Worm (Caenorhabditis elegans): ENCODE data around the gene wsp-1.

The wsp-1 gene

ce11 chrIV:8243170-8243569, 44.4 kb upstream of the wsp-1 start:
- TF ChIP-seq let-607 (tag; optimal IDR thresholded peaks at IDR 0.05) (no peak), Y79H2A.3 (GFP tag; conservative IDR thresholded peaks at IDR 0.05) (no peak), egl-18 (GFP tag; IDR thresholded peaks at IDR 0.05) (no peak), ccch-3 (GFP tag; optimal IDR thresholded peaks at IDR 0.05) (no peak), ZK185.1 (tag; optimal IDR thresholded peaks at IDR 0.05; ENCODE audit: poor library complexity, severe bottlenecking) (no peak), Y56A3A.18 (GFP tag; IDR thresholded peaks at IDR 0.05) (no peak), ceh-100 (GFP tag; IDR thresholded peaks at IDR 0.05) (no peak), F52B5.7 (tag; optimal IDR thresholded peaks at IDR 0.05) (no peak), rcor-1 (GFP tag; IDR thresholded peaks at IDR 0.05) (no peak), attf-6 (GFP tag; IDR thresholded peaks at IDR 0.05) (no peak), him-1 (tag; optimal IDR thresholded peaks at IDR 0.05) (no peak)

DNA sequence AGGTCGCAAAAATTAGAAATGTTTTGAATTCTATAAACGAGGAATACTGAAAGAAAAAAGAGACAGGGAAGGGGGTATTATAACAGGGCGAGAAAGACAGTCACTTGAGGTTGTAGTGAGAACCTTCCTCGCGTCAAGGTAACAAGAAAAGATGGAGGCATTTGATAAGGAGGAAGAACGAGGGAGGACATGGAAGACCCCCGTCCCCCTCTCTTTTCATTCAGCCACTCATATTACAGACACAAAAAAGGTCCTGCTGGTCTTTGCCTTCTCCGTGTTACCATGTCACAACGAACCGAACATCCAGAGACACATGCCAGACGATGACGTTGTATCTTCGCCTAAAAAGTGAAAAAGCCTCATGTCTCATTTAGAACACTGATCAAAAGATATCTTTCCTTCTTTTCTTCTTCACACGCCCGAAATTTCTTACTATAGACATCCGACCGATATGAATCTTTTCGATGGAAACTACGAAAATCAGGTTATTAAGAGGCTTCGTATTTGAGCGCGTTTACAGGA, 42.6 kb upstream of the wsp-1 start:
- TF ChIP-seq rcor-1 (GFP tag; IDR thresholded peaks at IDR 0.05): no peak
- TF ChIP-seq sea-2 (GFP tag; IDR thresholded peaks at IDR 0.05): no peak
- peak; percentile 25 for TF ChIP-seq nhr-80 (tag; optimal IDR thresholded peaks at IDR 0.05)

DNA sequence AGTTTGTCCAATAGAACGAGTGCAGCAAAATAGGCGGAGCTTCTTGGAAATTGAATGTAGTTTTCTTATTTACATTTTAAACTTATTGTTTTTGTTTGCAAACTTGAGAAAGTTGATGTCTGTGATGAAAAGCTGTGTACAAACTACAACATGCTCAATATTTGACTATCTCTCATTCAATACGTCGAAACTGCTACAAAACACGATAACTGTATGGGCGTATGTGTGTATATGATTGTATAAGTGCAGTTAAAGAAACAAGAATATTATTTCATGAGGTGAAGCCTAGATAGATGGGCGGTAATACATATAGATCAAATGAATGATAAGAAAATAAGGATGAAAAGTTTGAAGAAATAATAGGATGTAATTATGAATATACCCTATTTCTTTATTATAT, 40.8 kb upstream of the wsp-1 start:
- no peak for TF ChIP-seq lin-54 (GFP tag; optimal IDR thresholded peaks at IDR 0.05)
- no peak for TF ChIP-seq egl-18 (GFP tag; IDR thresholded peaks at IDR 0.05)
- no peak for TF ChIP-seq snpc-3.4 (tag; optimal IDR thresholded peaks at IDR 0.05)
- no peak for TF ChIP-seq T26A5.8 (tag; optimal IDR thresholded peaks at IDR 0.05)
- no peak for TF ChIP-seq somi-1 (GFP tag; optimal IDR thresholded peaks at IDR 0.05)
- TF ChIP-seq tlf-1 (GFP tag; optimal IDR thresholded peaks at IDR 0.05): no peak
- TF ChIP-seq ztf-28 (GFP tag; IDR thresholded peaks at IDR 0.05): no peak
- TF ChIP-seq F57A8.1 (GFP tag; optimal IDR thresholded peaks at IDR 0.05): no peak
- TF ChIP-seq ceh-91 (GFP tag; IDR thresholded peaks at IDR 0.05): no peak
- no peak for TF ChIP-seq madf-3 (GFP tag; IDR thresholded peaks at IDR 0.05)
- TF ChIP-seq athp-1 (tag; optimal IDR thresholded peaks at IDR 0.05): no peak
- no peak for TF ChIP-seq ekl-4 (GFP tag; IDR thresholded peaks at IDR 0.05)
- no peak for TF ChIP-seq ztf-6 (GFP tag; IDR thresholded peaks at IDR 0.05)
- no peak for TF ChIP-seq Y79H2A.3 (GFP tag; conservative IDR thresholded peaks at IDR 0.05)
- TF ChIP-seq lag-1 (GFP tag; IDR thresholded peaks at IDR 0.05): no peak

DNA sequence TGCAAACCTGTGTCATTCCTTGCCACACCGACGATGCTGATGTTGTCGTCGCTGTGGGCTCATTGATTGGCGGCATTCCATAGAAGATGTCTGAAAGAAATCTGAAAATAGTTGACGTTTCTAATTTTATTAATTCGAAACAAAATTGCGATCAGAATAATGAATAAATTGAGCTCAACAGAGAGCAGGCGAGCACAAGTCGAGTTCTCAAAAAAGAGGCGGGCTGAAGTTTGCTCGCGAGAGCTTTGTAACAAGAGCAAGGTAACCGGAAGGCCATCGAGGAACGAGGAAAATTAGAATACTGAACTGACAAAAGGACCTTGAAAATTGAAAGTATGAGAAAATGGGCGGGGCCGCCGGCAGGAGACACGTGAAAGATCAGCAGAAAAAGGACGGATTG, 37.8 kb upstream of the wsp-1 start, which contains the start of gene nhr-66:
Gene nhr-66, minus strand, starts transcription at position 101 of the 400 bp plus-strand sequence.
- TF ChIP-seq egl-44 (GFP tag; IDR thresholded peaks at IDR 0.05): no peak
- TF ChIP-seq rpc-1 (optimal IDR thresholded peaks at IDR 0.05): no peak
- no peak for TF ChIP-seq rpc-1 (tag; optimal IDR thresholded peaks at IDR 0.05)
- TF ChIP-seq ets-4 (GFP tag; optimal IDR thresholded peaks at IDR 0.05): no peak
- TF ChIP-seq mes-4 (tag; optimal IDR thresholded peaks at IDR 0.05): no peak
- no peak for TF ChIP-seq ceh-91 (GFP tag; IDR thresholded peaks at IDR 0.05)
- TF ChIP-seq ceh-58 (GFP tag; IDR thresholded peaks at IDR 0.05): no peak
- TF ChIP-seq ztf-3 (GFP tag; optimal IDR thresholded peaks at IDR 0.05): no peak
- no peak for TF ChIP-seq snpc-3.4 (tag; optimal IDR thresholded peaks at IDR 0.05)
- no peak for TF ChIP-seq hrde-1 (tag; optimal IDR thresholded peaks at IDR 0.05; ENCODE audit: borderline replicate concordance)
- TF ChIP-seq pbrm-1 (GFP tag; IDR thresholded peaks at IDR 0.05): no peak
- no peak for TF ChIP-seq efl-1 (GFP tag; optimal IDR thresholded peaks at IDR 0.05)
- TF ChIP-seq egl-18 (GFP tag; IDR thresholded peaks at IDR 0.05): no peak
- no peak for TF ChIP-seq mcd-1 (GFP tag; IDR thresholded peaks at IDR 0.05)
- TF ChIP-seq nhr-90 (tag; optimal IDR thresholded peaks at IDR 0.05): no peak
- TF ChIP-seq dpl-1 (GFP tag; optimal IDR thresholded peaks at IDR 0.05): no peak
- TF ChIP-seq ekl-4 (GFP tag; IDR thresholded peaks at IDR 0.05): no peak
- TF ChIP-seq madf-10 (tag; optimal IDR thresholded peaks at IDR 0.05): no peak
- no peak for TF ChIP-seq athp-1 (tag; optimal IDR thresholded peaks at IDR 0.05)
- TF ChIP-seq zim-3 (tag; optimal IDR thresholded peaks at IDR 0.05): no peak
- TF ChIP-seq F55B11.4 (tag; optimal IDR thresholded peaks at IDR 0.05; ENCODE audit: borderline replicate concordance, insufficient read depth): no peak
